Worm (Caenorhabditis elegans): ENCODE measurements around the gene shk-1.
A peak's percentile ranks its signal among the peaks of the same experiment; 100 is the strongest.

The shk-1 gene

DNA sequence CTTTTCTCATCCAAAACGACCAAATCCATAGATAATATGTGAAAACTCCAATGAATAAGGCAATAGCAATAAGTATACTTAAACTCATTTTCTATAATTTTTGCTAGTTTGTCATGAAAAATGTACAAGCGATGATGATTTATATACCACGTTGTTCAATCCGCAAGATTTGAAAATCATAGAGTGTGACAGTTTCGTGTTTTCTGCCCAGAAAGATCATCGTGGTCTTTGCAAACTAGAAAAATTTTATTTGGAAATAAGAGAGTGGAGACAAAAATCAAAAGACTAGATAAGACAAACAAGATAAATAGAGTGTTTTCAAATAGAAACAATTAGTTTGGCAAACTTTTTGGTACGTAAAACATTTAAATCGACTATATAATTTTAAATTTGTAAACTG lies 35.2 kb downstream of the shk-1 start, which contains the start of gene cyp-13A3:
Gene cyp-13A3 (minus strand): TSS at position 101 of the 400 bp plus-strand sequence.
- TF ChIP-seq nhr-102 (tag; optimal IDR thresholded peaks at IDR 0.05) (no peak), zag-1 (tag; optimal IDR thresholded peaks at IDR 0.05) (no peak), ctbp-1 (GFP tag; IDR thresholded peaks at IDR 0.05) (no peak), nhr-6 (tag; optimal IDR thresholded peaks at IDR 0.05) (no peak), hif-1 (tag; optimal IDR thresholded peaks at IDR 0.05) (no peak), pqm-1 (tag; optimal IDR thresholded peaks at IDR 0.05) (no peak), dpl-1 (GFP tag; optimal IDR thresholded peaks at IDR 0.05) (no peak)

DNA sequence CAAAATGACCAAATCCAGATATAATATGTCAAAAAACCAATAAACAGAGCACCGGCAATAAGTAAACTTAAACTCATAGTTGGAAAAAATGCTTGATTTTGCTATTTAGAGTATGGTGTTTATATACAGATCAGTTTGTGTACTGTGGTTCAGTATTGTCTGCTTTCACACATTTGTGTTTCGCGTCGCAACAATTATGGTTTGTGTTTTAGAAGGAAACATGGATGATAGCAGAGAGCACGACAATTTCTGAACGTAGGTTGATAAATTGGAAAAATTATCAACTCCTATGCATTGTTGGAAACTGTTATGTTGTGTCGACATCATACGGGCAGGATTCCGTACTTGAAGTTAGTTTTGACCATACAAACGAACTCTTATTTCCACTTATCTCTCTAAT lies 39.6 kb downstream of the shk-1 start, which contains the start of gene cyp-13A4:
Gene cyp-13A4 (minus strand): TSS at position 77 of the 400 bp plus-strand sequence.
- TF ChIP-seq dmd-6 (GFP tag; IDR thresholded peaks at IDR 0.05) (peak; percentile 78), pqm-1 (tag; optimal IDR thresholded peaks at IDR 0.05) (peak; percentile 33), hlh-30 (tag; optimal IDR thresholded peaks at IDR 0.05; ENCODE audit: insufficient read depth) (no peak), F49E8.2 (tag; optimal IDR thresholded peaks at IDR 0.05; ENCODE audit: borderline replicate concordance) (no peak), aly-2 (tag; optimal IDR thresholded peaks at IDR 0.05) (no peak), hlh-11 (tag; optimal IDR thresholded peaks at IDR 0.05) (peak; percentile 3), dpl-1 (GFP tag; optimal IDR thresholded peaks at IDR 0.05) (no peak), Y105C5A.15 (GFP tag; IDR thresholded peaks at IDR 0.05) (no peak), nhr-111 (GFP tag; optimal IDR thresholded peaks at IDR 0.05) (no peak), hmg-1.1 (GFP tag; IDR thresholded peaks at IDR 0.05) (no peak), mdl-1 (tag; optimal IDR thresholded peaks at IDR 0.05) (no peak), ZK337.2 (GFP tag; IDR thresholded peaks at IDR 0.05) (no peak), jun-1 (tag; optimal IDR thresholded peaks at IDR 0.05) (no peak), ceh-28 (tag; optimal IDR thresholded peaks at IDR 0.05) (no peak), nhr-28 (tag; optimal IDR thresholded peaks at IDR 0.05) (peak; percentile 58), hif-1 (tag; optimal IDR thresholded peaks at IDR 0.05) (no peak), ceh-62 (tag; optimal IDR thresholded peaks at IDR 0.05) (no peak), saeg-2 (GFP tag; IDR thresholded peaks at IDR 0.05) (no peak), mep-1 (tag; optimal IDR thresholded peaks at IDR 0.05) (no peak), daf-12 (tag; optimal IDR thresholded peaks at IDR 0.05) (no peak), daf-16 (GFP tag; optimal IDR thresholded peaks at IDR 0.05) (no peak), daf-16 (tag; optimal IDR thresholded peaks at IDR 0.05) (peak; percentile 25), php-3 (GFP tag; IDR thresholded peaks at IDR 0.05) (no peak), unc-62 (GFP tag; optimal IDR thresholded peaks at IDR 0.05 in 1 of 2) (peak in 1 of 2 experiments; percentile 29), unc-62 (tag; optimal IDR thresholded peaks at IDR 0.05) (no peak), nhr-237 (tag; optimal IDR thresholded peaks at IDR 0.05) (no peak), nhr-77 (tag; optimal IDR thresholded peaks at IDR 0.05) (no peak), nhr-41 (GFP tag; IDR thresholded peaks at IDR 0.05) (no peak), lim-7 (GFP tag; IDR thresholded peaks at IDR 0.05) (no peak), egl-27 (tag; optimal IDR thresholded peaks at IDR 0.05) (no peak), tra-1 (GFP tag; IDR thresholded peaks at IDR 0.05) (no peak), mxl-2 (GFP tag; conservative IDR thresholded peaks at IDR 0.05) (no peak), ama-1 (optimal IDR thresholded peaks at IDR 0.05) (no peak), R02D3.7 (tag; optimal IDR thresholded peaks at IDR 0.05) (no peak), arid-1 (GFP tag; conservative IDR thresholded peaks at IDR 0.05) (no peak), zfp-2 (tag; optimal IDR thresholded peaks at IDR 0.05) (no peak), F10B5.3 (tag; optimal IDR thresholded peaks at IDR 0.05) (no peak), snpc-4 (tag; optimal IDR thresholded peaks at IDR 0.05) (no peak), duxl-1 (tag; optimal IDR thresholded peaks at IDR 0.05; ENCODE audit: poor library complexity) (no peak), unc-39 (tag; optimal IDR thresholded peaks at IDR 0.05) (no peak), zip-11 (GFP tag; IDR thresholded peaks at IDR 0.05) (no peak), nhr-42 (GFP tag; IDR thresholded peaks at IDR 0.05) (no peak), nhr-102 (tag; optimal IDR thresholded peaks at IDR 0.05) (peak; percentile 13), dve-1 (tag; optimal IDR thresholded peaks at IDR 0.05; ENCODE audit: insufficient read depth) (no peak), Y5F2A.4 (GFP tag; optimal IDR thresholded peaks at IDR 0.05) (no peak), madf-5 (GFP tag; IDR thresholded peaks at IDR 0.05) (no peak), snpc-1.2 (GFP tag; IDR thresholded peaks at IDR 0.05) (no peak), ctbp-1 (GFP tag; IDR thresholded peaks at IDR 0.05) (no peak)

Data from whole organism, L4 larva.